Worm (Caenorhabditis elegans) whole organism, L4/young adult: ENCODE data around the gene srb-12.

Experiments used
- W03F9.2 ChIP-seq: fragments of 150-350 bp; optimal IDR thresholded peaks from 2 replicates; lab custom pipeline; 2014; ENCODE audit warnings: missing biosample characterization, missing genetic modification characterization
- dao-5 ChIP-seq: sonication (generic microtip); optimal IDR thresholded peaks from 2 replicates; lab custom pipeline; 2016; ENCODE audit warnings: missing genotype, missing genetic modification characterization, moderate library complexity, missing compliant biosample characterization

DNA sequence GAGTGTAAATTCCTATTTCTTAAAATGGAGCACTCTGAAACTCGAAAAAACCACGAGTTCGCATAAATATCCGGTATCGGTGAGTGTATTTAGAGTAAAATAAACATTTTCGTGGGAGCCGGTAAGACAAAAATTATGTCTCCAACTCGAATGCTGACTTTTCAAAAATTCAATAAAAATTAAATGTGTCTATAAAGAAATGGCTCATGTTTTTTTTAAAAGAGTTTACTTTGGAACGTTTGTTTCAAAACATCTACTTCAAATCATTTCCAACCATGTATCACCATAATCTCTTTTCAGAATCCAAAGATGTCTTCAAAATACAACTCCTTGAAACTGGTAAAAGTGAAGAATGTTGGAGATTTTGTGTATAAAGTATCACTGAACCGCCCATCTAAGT lies 11.8 kb downstream of the srb-12 start, which contains the start of gene F58A6.1:
- no peak for TF ChIP-seq W03F9.2 (tag; lab: Kevin White, UChicago)
- no peak for TF ChIP-seq dao-5 (tag; lab: Kevin White, UChicago)
